Fruit fly (Drosophila melanogaster) whole organism, prepupa: ENCODE results near the gene CG34176.
A peak's percentile ranks its signal among the peaks of the same experiment; 100 is the strongest.

Source experiments
- CG10631 ChIP-seq: fragments of 200-800 bp; sonication (Bioruptor generic); optimal IDR thresholded peaks from 2 replicates; lab custom pipeline; 2016; ENCODE audit warnings: missing biosample characterization, missing genetic modification characterization
- CG11294 ChIP-seq: fragments of 200-800 bp; sonication (Bioruptor generic); IDR thresholded peaks from 2 replicates; pipeline ENCODE4 v1.3.6; 2022; ENCODE audit warnings: missing biosample characterization, missing genetic modification characterization
- CG11762 ChIP-seq: fragments of 200-800 bp; sonication (Bioruptor generic); optimal IDR thresholded peaks from 3 replicates; lab custom pipeline; 2016; ENCODE audit warnings: missing biosample characterization, missing genetic modification characterization; ENCODE audit not compliant: insufficient read depth
- CG11902 ChIP-seq: fragments of 200-800 bp; sonication (Bioruptor generic); optimal IDR thresholded peaks from 3 replicates; lab custom pipeline; 2016; ENCODE audit warnings: missing biosample characterization, missing genetic modification characterization
- CG15336 ChIP-seq: fragments of 200-800 bp; sonication (Bioruptor generic); IDR thresholded peaks from 2 replicates; pipeline ENCODE4 v1.3.6; 2022; ENCODE audit warnings: missing biosample characterization, missing genetic modification characterization
- CG1621 ChIP-seq: fragments of 200-800 bp; sonication (Bioruptor generic); optimal IDR thresholded peaks from 3 replicates; lab custom pipeline; 2018; ENCODE audit warnings: missing biosample characterization, mild to moderate bottlenecking, missing genetic modification characterization
- CG16779 ChIP-seq: fragments of 200-800 bp; sonication (Bioruptor generic); optimal IDR thresholded peaks from 3 replicates; lab custom pipeline; 2017; ENCODE audit warnings: missing biosample characterization, mild to moderate bottlenecking, missing genetic modification characterization
- CG3032 ChIP-seq: fragments of 200-800 bp; optimal IDR thresholded peaks from 2 replicates; lab custom pipeline; 2019; ENCODE audit warnings: missing biosample characterization, mild to moderate bottlenecking, missing genetic modification characterization, moderate library complexity
- CG31627 ChIP-seq: fragments of 200-800 bp; sonication (Bioruptor generic); optimal IDR thresholded peaks from 3 replicates; lab custom pipeline; 2016; ENCODE audit warnings: missing biosample characterization, missing genetic modification characterization
- CG32006 ChIP-seq: fragments of 200-800 bp; sonication (Bioruptor generic); optimal IDR thresholded peaks from 3 replicates; lab custom pipeline; 2017; ENCODE audit warnings: missing biosample characterization, mild to moderate bottlenecking, missing genetic modification characterization
- CG34406 ChIP-seq: fragments of 200-800 bp; sonication (Bioruptor generic); optimal IDR thresholded peaks from 3 replicates; lab custom pipeline; 2016; ENCODE audit warnings: missing biosample characterization, missing genetic modification characterization
- CG3919 ChIP-seq: fragments of 200-800 bp; sonication (Bioruptor generic); optimal IDR thresholded peaks from 3 replicates; lab custom pipeline; 2016; ENCODE audit warnings: missing biosample characterization, missing genetic modification characterization
- CG6163 ChIP-seq: fragments of 200-800 bp; sonication (Bioruptor generic); IDR thresholded peaks from 3 replicates; pipeline ENCODE4 v1.3.6; 2022; ENCODE audit warnings: missing biosample characterization, missing genetic modification characterization
- CG6276 ChIP-seq: fragments of 200-800 bp; sonication (Bioruptor generic); optimal IDR thresholded peaks from 2 replicates; lab custom pipeline; 2017; ENCODE audit warnings: missing biosample characterization, mild to moderate bottlenecking, missing genetic modification characterization
- CG6792 ChIP-seq: fragments of 200-800 bp; sonication (Bioruptor generic); optimal IDR thresholded peaks from 3 replicates; lab custom pipeline; 2016; ENCODE audit warnings: missing biosample characterization, missing genetic modification characterization
- CG7368 ChIP-seq: fragments of 200-800 bp; sonication (Bioruptor generic); optimal IDR thresholded peaks from 3 replicates; lab custom pipeline; 2016; ENCODE audit warnings: missing biosample characterization, missing genetic modification characterization
- CG8319 ChIP-seq: fragments of 200-800 bp; sonication (Bioruptor generic); optimal IDR thresholded peaks from 3 replicates; lab custom pipeline; 2016; ENCODE audit warnings: missing biosample characterization, missing genetic modification characterization
- CG8632 ChIP-seq: fragments of 200-800 bp; sonication (Bioruptor generic); optimal IDR thresholded peaks from 3 replicates; lab custom pipeline; 2016; ENCODE audit warnings: missing biosample characterization, missing genetic modification characterization
- CG9139 ChIP-seq: fragments of 200-800 bp; sonication (Bioruptor generic); optimal IDR thresholded peaks from 3 replicates; lab custom pipeline; 2017; ENCODE audit warnings: missing biosample characterization, mild to moderate bottlenecking, missing genetic modification characterization
- Eip75B ChIP-seq: fragments of 200-800 bp; sonication (Bioruptor generic); optimal IDR thresholded peaks from 3 replicates; lab custom pipeline; 2016; ENCODE audit warnings: missing biosample characterization, missing genetic modification characterization
- Eip78C ChIP-seq: fragments of 200-800 bp; sonication (Bioruptor generic); peaks from one replicate; lab custom pipeline; 2016; ENCODE audit warnings: missing biosample characterization, missing genetic modification characterization
- Ets21C ChIP-seq: fragments of 200-800 bp; sonication (Bioruptor generic); optimal IDR thresholded peaks from 3 replicates; lab custom pipeline; 2016; ENCODE audit warnings: missing biosample characterization, missing genetic modification characterization
- Ets96B ChIP-seq: fragments of 200-800 bp; optimal IDR thresholded peaks from 2 replicates; lab custom pipeline; 2019; ENCODE audit warnings: missing biosample characterization, mild to moderate bottlenecking, missing genetic modification characterization, moderate library complexity
- Gug ChIP-seq: fragments of 200-800 bp; sonication (Bioruptor generic); IDR thresholded peaks from 2 replicates; pipeline ENCODE4 v1.3.6; 2022; ENCODE audit warnings: missing biosample characterization, missing genetic modification characterization
- Hr38 ChIP-seq: sonication (Bioruptor generic); optimal IDR thresholded peaks from 2 replicates; lab custom pipeline; 2016; ENCODE audit warnings: missing biosample characterization, missing genetic modification characterization
- Hr39 ChIP-seq: fragments of 200-800 bp; sonication (Bioruptor generic); optimal IDR thresholded peaks from 2 replicates; lab custom pipeline; 2016; ENCODE audit warnings: missing biosample characterization, missing genetic modification characterization
- Hr4 ChIP-seq: fragments of 200-800 bp; sonication (Bioruptor generic); optimal IDR thresholded peaks from 3 replicates; lab custom pipeline; 2016; ENCODE audit warnings: missing biosample characterization, missing genetic modification characterization
- Met ChIP-seq: fragments of 200-800 bp; sonication (Bioruptor generic); optimal IDR thresholded peaks from 3 replicates; lab custom pipeline; 2016; ENCODE audit warnings: missing biosample characterization, missing genetic modification characterization
- OdsH ChIP-seq: fragments of 200-800 bp; sonication (Bioruptor generic); optimal IDR thresholded peaks from 3 replicates; lab custom pipeline; 2016; ENCODE audit warnings: missing biosample characterization, missing genetic modification characterization
- Smox ChIP-seq: fragments of 200-800 bp; sonication (Bioruptor generic); optimal IDR thresholded peaks from 3 replicates; lab custom pipeline; 2016; ENCODE audit warnings: missing biosample characterization, missing genetic modification characterization
- Sox102F ChIP-seq: fragments of 200-800 bp; sonication (Bioruptor generic); optimal IDR thresholded peaks from 2 replicates; lab custom pipeline; 2016; ENCODE audit warnings: missing biosample characterization, mild to moderate bottlenecking, missing genetic modification characterization
- Sox15 ChIP-seq: fragments of 200-800 bp; sonication (Bioruptor generic); optimal IDR thresholded peaks from 3 replicates; lab custom pipeline; 2016; ENCODE audit warnings: missing biosample characterization, missing genetic modification characterization
- achi ChIP-seq: fragments of 200-800 bp; sonication (Bioruptor generic); optimal IDR thresholded peaks from 3 replicates; lab custom pipeline; 2016; ENCODE audit warnings: missing biosample characterization, missing genetic modification characterization
- cyc ChIP-seq: fragments of 200-800 bp; sonication (Bioruptor generic); optimal IDR thresholded peaks from 3 replicates; lab custom pipeline; 2016; ENCODE audit warnings: missing biosample characterization, missing genetic modification characterization
- dac ChIP-seq: fragments of 200-800 bp; sonication (Bioruptor generic); optimal IDR thresholded peaks from 2 replicates; lab custom pipeline; 2017; ENCODE audit warnings: missing biosample characterization, mild to moderate bottlenecking, missing genetic modification characterization
- eg ChIP-seq: fragments of 200-800 bp; sonication (Bioruptor generic); IDR thresholded peaks from 3 replicates; pipeline ENCODE4 v1.3.6; 2022; ENCODE audit warnings: missing biosample characterization, missing genetic modification characterization
- esn ChIP-seq: fragments of 200-800 bp; sonication (Bioruptor generic); optimal IDR thresholded peaks from 2 replicates; lab custom pipeline; 2016; ENCODE audit warnings: missing biosample characterization, mild to moderate bottlenecking, missing genetic modification characterization, moderate library complexity
- fd59A ChIP-seq: fragments of 200-800 bp; sonication (Bioruptor generic); optimal IDR thresholded peaks from 2 replicates; lab custom pipeline; 2017; ENCODE audit warnings: missing biosample characterization, mild to moderate bottlenecking, missing genetic modification characterization, missing genetic modification reagents
- net ChIP-seq: fragments of 200-800 bp; sonication (Bioruptor generic); optimal IDR thresholded peaks from 3 replicates; lab custom pipeline; 2016; ENCODE audit warnings: missing biosample characterization, missing genetic modification characterization
- spab ChIP-seq: fragments of 200-800 bp; sonication (Bioruptor generic); optimal IDR thresholded peaks from 2 replicates; lab custom pipeline; 2017; ENCODE audit warnings: missing biosample characterization, mild to moderate bottlenecking, missing genetic modification characterization, missing genetic modification reagents
- ss ChIP-seq, 2 experiments: fragments of 200-800 bp; sonication (Bioruptor generic); optimal IDR thresholded peaks; 2 replicates in 1 of 2; 3 replicates in 1 of 2; lab custom pipeline; 2017 to 2018; ENCODE audit warnings: mild to moderate bottlenecking in 2 of 2, missing biosample characterization in 2 of 2, missing genetic modification characterization in 2 of 2, moderate library complexity in 1 of 2
- svp ChIP-seq: fragments of 200-800 bp; sonication (Bioruptor generic); peaks from one replicate; lab custom pipeline; 2016; ENCODE audit warnings: missing biosample characterization, missing genetic modification characterization

The CG34176 gene

DNA sequence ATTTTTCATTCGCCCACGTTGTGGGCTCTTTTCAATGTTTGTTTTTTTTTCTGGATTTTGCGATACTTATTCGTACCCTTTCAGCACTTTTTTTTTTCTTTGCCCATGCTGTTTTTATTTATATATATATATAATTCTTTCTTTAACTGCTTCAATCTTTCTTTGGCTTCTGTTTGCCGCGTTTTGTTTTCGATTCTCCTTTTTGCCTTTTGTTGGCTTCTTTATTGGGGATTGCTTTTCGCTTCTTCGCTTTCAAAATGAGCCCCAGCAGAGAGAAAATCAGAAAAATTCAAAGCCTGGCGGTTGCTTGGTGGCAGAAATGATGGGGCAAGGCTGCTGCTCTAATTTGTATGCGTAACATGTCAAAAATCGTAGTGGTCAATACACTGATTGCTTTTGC is 33.1 kb downstream of the CG34176 start:
- no peak for TF ChIP-seq Gug (GFP tag; lab: Robert Waterston, UW)
- no peak for TF ChIP-seq Ets21C (GFP tag; lab: Kevin White, UChicago)
- peak; percentile 7 for TF ChIP-seq esn (GFP tag; lab: Kevin White, UChicago)

DNA sequence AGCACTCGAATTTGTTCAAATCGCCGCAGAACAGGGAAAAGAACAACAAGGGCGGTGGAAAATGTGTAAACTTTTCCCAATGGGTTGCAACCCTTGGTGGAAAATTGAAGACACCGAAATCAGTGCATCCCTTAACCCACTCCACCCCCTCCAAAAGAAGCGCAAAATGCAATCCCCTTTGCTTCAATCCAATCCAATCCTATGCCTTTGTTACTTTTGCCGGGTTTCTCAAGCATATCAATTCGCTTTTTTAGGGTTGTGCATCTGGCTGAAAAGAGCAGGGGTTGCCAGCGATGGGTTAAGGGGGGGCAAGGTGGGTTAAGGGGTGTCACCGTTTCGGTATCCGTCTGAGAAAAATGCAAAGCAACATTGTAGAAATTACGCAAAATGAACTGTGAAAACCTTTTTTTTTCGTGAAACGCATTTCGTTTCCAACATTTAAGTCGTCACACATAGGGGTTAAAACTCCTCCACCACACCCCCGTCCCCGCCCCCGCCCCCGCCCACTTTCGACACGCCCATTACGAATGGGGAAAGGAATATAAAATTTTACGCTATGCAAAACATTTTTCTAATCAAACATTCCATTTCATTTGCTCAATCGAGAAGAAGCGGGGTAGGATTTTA is 34.3 kb downstream of the CG34176 start:
- no peak for TF ChIP-seq Ets21C (GFP tag; lab: Kevin White, UChicago)
- no peak for TF ChIP-seq CG9139 (GFP tag; lab: Kevin White, UChicago)
- TF ChIP-seq CG6163: no peak
- no peak for TF ChIP-seq dac (GFP tag; lab: Kevin White, UChicago)
- TF ChIP-seq CG11902 (GFP tag; lab: Kevin White, UChicago): no peak
- TF ChIP-seq CG3919 (GFP tag; lab: Kevin White, UChicago): no peak
- no peak for TF ChIP-seq net (GFP tag; lab: Kevin White, UChicago)
- no peak for TF ChIP-seq CG8319 (GFP tag; lab: Kevin White, UChicago)
- no peak for TF ChIP-seq svp (GFP tag; lab: Kevin White, UChicago)
- TF ChIP-seq achi (GFP tag; lab: Kevin White, UChicago): no peak
- no peak for TF ChIP-seq Sox15 (GFP tag; lab: Kevin White, UChicago)
- no peak for TF ChIP-seq CG16779 (tag; lab: Kevin White, UChicago)
- TF ChIP-seq Sox102F (GFP tag; lab: Kevin White, UChicago): no peak
- no peak for TF ChIP-seq CG3032 (tag; lab: Kevin White, UChicago)
- no peak for TF ChIP-seq OdsH (GFP tag; lab: Kevin White, UChicago)
- no peak for TF ChIP-seq CG7368 (GFP tag; lab: Kevin White, UChicago)
- TF ChIP-seq Eip75B (GFP tag; lab: Kevin White, UChicago): no peak
- TF ChIP-seq fd59A (GFP tag; lab: Kevin White, UChicago): no peak
- no peak for TF ChIP-seq spab

DNA sequence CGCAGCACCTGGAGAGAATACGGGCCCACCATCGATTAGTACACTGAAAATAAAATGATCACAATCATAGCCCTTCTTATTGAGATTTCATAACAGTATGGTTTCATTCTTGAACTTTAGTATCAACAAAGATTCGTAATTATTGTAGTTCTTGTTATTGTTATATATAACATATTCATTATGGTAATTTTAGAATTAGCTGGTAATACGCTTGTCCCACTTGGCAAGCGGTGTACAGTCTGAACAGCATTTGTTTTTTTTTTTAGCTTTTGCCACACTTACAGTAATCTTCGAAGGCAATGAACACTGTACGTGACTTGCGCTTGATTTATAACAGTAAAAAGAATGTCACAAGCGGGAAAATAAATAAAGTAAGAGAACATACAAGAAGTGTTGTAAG is 39.2 kb downstream of the CG34176 start:
- peak; percentile 19 for TF ChIP-seq Hr4 (GFP tag; lab: Kevin White, UChicago)
- TF ChIP-seq CG3919 (GFP tag; lab: Kevin White, UChicago): no peak
- TF ChIP-seq CG32006: peak; percentile 22
- TF ChIP-seq Eip78C: peak; percentile 56
- no peak for TF ChIP-seq Hr38 (GFP tag; lab: Kevin White, UChicago)
- TF ChIP-seq CG11902 (GFP tag; lab: Kevin White, UChicago): no peak
- no peak for TF ChIP-seq ss (GFP tag; optimal IDR thresholded peaks at IDR 0.05; lab: Kevin White, UChicago)
- TF ChIP-seq svp (GFP tag; lab: Kevin White, UChicago): no peak
- peak; percentile 1 for TF ChIP-seq Met (GFP tag; lab: Kevin White, UChicago)
- TF ChIP-seq Gug (GFP tag; lab: Robert Waterston, UW): no peak

DNA sequence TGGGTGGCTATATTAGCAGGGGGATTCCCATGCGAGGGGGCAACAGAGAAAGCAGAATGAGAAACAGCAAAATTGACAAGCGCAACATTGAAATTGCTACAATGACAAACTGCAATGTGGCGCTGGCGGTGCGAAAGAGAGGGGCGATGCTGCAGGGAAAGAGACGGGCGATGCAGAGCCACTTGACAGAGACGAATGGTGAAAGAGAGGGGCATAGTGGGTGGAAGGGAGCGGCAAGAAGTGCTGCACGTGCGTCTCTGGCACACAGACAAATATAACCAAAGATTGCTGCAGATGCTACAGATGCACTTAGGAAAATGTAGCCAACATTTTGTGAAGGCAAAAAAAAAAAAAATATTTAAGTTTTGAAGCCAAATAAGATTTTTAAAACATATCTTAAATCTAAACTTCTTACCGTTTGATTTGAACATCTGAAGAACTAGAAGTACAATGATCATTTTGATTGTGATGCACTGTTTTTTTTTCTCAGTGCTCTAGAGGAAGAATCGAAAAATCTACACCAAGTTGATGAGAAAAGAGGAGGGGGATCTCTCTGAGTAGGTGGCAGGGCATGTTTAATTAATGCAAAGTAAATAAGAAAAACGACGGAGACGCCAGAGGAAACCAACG is 41.4 kb downstream of the CG34176 start:
- peak; percentile 74 for TF ChIP-seq svp (GFP tag; lab: Kevin White, UChicago)
- TF ChIP-seq CG10631 (GFP tag; lab: Kevin White, UChicago): peak; percentile 76
- TF ChIP-seq Gug (GFP tag; lab: Robert Waterston, UW): peak; percentile 60
- peak; percentile 49 for TF ChIP-seq Smox
- TF ChIP-seq CG8319 (GFP tag; lab: Kevin White, UChicago): peak; percentile 15
- peak; percentile 17 for TF ChIP-seq CG6276
- TF ChIP-seq CG34406 (GFP tag; lab: Kevin White, UChicago): peak; percentile 42
- peak; percentile 61 for TF ChIP-seq Eip75B (GFP tag; lab: Kevin White, UChicago)
- peak; percentile 73 for TF ChIP-seq Ets96B (tag; lab: Kevin White, UChicago)
- TF ChIP-seq CG15336 (GFP tag; lab: Robert Waterston, UW): peak; percentile 67
- peak; percentile 36 for TF ChIP-seq cyc (GFP tag; lab: Kevin White, UChicago)
- peak; percentile 62 for TF ChIP-seq esn (GFP tag; lab: Kevin White, UChicago)
- peak; percentile 63 for TF ChIP-seq CG3032 (tag; lab: Kevin White, UChicago)
- peak; percentile 78 for TF ChIP-seq OdsH (GFP tag; lab: Kevin White, UChicago)
- peak; percentile 6 to 63 for TF ChIP-seq ss (GFP tag; optimal IDR thresholded peaks at IDR 0.05; lab: Kevin White, UChicago)
- peak; percentile 48 for TF ChIP-seq Hr39 (GFP tag; lab: Kevin White, UChicago)
- peak; percentile 69 for TF ChIP-seq CG3919 (GFP tag; lab: Kevin White, UChicago)
- TF ChIP-seq CG8632 (GFP tag; lab: Kevin White, UChicago): peak; percentile 53
- TF ChIP-seq CG9139 (GFP tag; lab: Kevin White, UChicago): peak; percentile 29
- no peak; the same call in 1 of the 2 replicates for TF ChIP-seq CG11294 (GFP tag; lab: Robert Waterston, UW)
- peak; percentile 27 for TF ChIP-seq CG11762 (GFP tag; lab: Kevin White, UChicago)
- peak; percentile 28 for TF ChIP-seq CG7368 (GFP tag; lab: Kevin White, UChicago)
- peak; percentile 71 for TF ChIP-seq achi (GFP tag; lab: Kevin White, UChicago)
- TF ChIP-seq CG1621 (tag; lab: Kevin White, UChicago): peak; percentile 26
- TF ChIP-seq eg: peak; percentile 66
- peak; percentile 38 for TF ChIP-seq CG31627 (GFP tag; lab: Kevin White, UChicago)
- TF ChIP-seq spab: peak; percentile 54
- TF ChIP-seq CG6792 (GFP tag; lab: Kevin White, UChicago): peak; percentile 71
